Fruit fly (Drosophila melanogaster): Measurements from ENCODE around the gene CG15040.

Gene CG15040

DNA sequence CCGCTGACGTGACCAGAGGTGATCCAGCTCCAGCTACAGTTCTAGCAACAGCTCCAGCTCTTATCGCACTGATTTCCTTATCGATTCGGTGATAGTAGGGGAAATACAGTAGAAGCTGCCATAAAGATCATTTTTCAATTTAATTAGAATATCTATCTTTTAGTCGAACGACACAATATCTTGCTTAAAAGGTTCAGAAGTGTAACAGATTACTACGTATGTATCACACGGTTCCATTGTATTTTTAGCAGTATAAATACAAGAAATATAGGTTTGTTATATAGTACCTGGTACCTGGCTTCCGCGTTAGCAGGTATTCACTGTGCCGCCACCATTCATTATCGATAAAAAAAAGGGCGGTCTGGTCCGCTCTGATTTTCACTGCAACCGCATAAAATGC lies 27.5 kb upstream of the CG15040 start (continued):
- TF ChIP-seq Blimp-1 (GFP tag; optimal IDR thresholded peaks at IDR 0.05) (peak; percentile 29), CG32006 (GFP tag; optimal IDR thresholded peaks at IDR 0.05) (peak; percentile 71), CG8319 (GFP tag; optimal IDR thresholded peaks at IDR 0.05) (peak; percentile 66), Sox102F (GFP tag; optimal IDR thresholded peaks at IDR 0.05) (peak; percentile 76), Met (GFP tag; optimal IDR thresholded peaks at IDR 0.05) (peak; percentile 83), spab (GFP tag; optimal IDR thresholded peaks at IDR 0.05) (peak; percentile 46), CG8119 (GFP tag; IDR thresholded peaks at IDR 0.05) (peak; percentile 67), dsx (GFP tag; optimal IDR thresholded peaks at IDR 0.05; ENCODE audit: poor library complexity, severe bottlenecking) (no peak), Sox15 (GFP tag; optimal IDR thresholded peaks at IDR 0.05) (peak; percentile 71), Eip75B (GFP tag; optimal IDR thresholded peaks at IDR 0.05) (peak; percentile 78), fd59A (GFP tag; optimal IDR thresholded peaks at IDR 0.05) (peak; percentile 60), CG15336 (GFP tag; IDR thresholded peaks at IDR 0.05) (peak; percentile 60), eg (GFP tag; IDR thresholded peaks at IDR 0.05) (peak; percentile 58; the same call in 2 of the 3 replicates), Ets96B (tag; optimal IDR thresholded peaks at IDR 0.05) (peak; percentile 67), pdm3 (GFP tag; optimal IDR thresholded peaks at IDR 0.05) (peak; percentile 85), CG11294 (GFP tag; IDR thresholded peaks at IDR 0.05) (peak; percentile 43; the same call in 1 of the 2 replicates), CG6276 (GFP tag; optimal IDR thresholded peaks at IDR 0.05) (peak; percentile 67), CG6792 (GFP tag; optimal IDR thresholded peaks at IDR 0.05) (peak; percentile 80), CG31627 (GFP tag; optimal IDR thresholded peaks at IDR 0.05) (peak; percentile 84), CG11762 (GFP tag; optimal IDR thresholded peaks at IDR 0.05; ENCODE audit: insufficient read depth) (peak; percentile 60), topi (GFP tag; optimal IDR thresholded peaks at IDR 0.05) (peak; percentile 82), svp (GFP tag) (peak; percentile 71), Smox (GFP tag; optimal IDR thresholded peaks at IDR 0.05) (peak; percentile 73), CG9139 (GFP tag; optimal IDR thresholded peaks at IDR 0.05) (peak; percentile 50), fd85E (GFP tag; optimal IDR thresholded peaks at IDR 0.05) (peak; percentile 23), cyc (GFP tag; optimal IDR thresholded peaks at IDR 0.05) (peak; percentile 80), Hr38 (GFP tag; optimal IDR thresholded peaks at IDR 0.05) (no peak), acj6 (GFP tag; optimal IDR thresholded peaks at IDR 0.05) (peak; percentile 83)

DNA sequence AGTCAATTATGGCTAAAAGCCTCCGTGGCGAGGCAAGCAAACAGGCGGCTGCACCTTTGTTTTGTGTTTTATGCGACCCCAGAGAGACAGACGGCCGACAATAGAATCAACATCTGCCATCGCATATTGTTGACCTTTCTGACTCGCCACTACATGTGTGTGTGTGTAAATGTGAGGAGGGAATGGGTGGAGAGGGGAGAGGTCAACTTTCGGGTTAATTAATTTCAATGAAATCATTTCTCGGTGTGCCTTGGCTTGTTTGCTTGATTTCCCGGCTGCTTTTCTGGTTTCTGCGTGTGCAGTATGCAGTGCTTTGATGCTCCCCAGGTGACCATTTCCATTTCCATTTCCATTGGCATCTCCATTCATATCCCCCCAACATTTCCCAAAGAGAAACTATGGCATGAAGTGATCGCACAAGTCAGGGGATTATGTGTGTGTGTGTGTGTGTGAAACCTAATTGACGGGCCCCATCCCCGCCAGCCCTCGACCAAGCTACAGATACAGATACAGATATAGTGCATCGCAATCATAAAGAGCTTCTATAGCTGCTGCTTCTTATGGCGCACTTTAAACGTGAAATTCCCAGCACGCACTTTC lies 25.8 kb upstream of the CG15040 start:
- no peak for TF ChIP-seq CG4318 (GFP tag; optimal IDR thresholded peaks at IDR 0.05)
- TF ChIP-seq CG32006 (GFP tag; optimal IDR thresholded peaks at IDR 0.05) = no peak
- no peak for TF ChIP-seq CG6792 (GFP tag; optimal IDR thresholded peaks at IDR 0.05)
- no peak for TF ChIP-seq Gug (GFP tag; IDR thresholded peaks at IDR 0.05)
- TF ChIP-seq vri (GFP tag; optimal IDR thresholded peaks at IDR 0.05) = no peak
- no peak for TF ChIP-seq spab (GFP tag; optimal IDR thresholded peaks at IDR 0.05)
- TF ChIP-seq CG10631 (GFP tag; optimal IDR thresholded peaks at IDR 0.05) = no peak
- TF ChIP-seq topi (GFP tag; optimal IDR thresholded peaks at IDR 0.05) = no peak
- TF ChIP-seq cyc (GFP tag; optimal IDR thresholded peaks at IDR 0.05) = no peak
- no peak for TF ChIP-seq achi (GFP tag; optimal IDR thresholded peaks at IDR 0.05)
- no peak for TF ChIP-seq esn (GFP tag; optimal IDR thresholded peaks at IDR 0.05)
- no peak for TF ChIP-seq CG10669 (GFP tag; optimal IDR thresholded peaks at IDR 0.05)
- no peak for TF ChIP-seq salr (GFP tag; optimal IDR thresholded peaks at IDR 0.05)
- peak; percentile 3 for TF ChIP-seq CG6276 (GFP tag; optimal IDR thresholded peaks at IDR 0.05)
- TF ChIP-seq ss (GFP tag; optimal IDR thresholded peaks at IDR 0.05) = peak in 1 of 2 experiments; percentile 24
- no peak for TF ChIP-seq Sox102F (GFP tag; optimal IDR thresholded peaks at IDR 0.05)
- TF ChIP-seq Eip78C (GFP tag) = peak; percentile 37
- peak; percentile 27 for TF ChIP-seq fkh (GFP tag; optimal IDR thresholded peaks at IDR 0.05)
- peak; percentile 20 for TF ChIP-seq svp (GFP tag)
- no peak for TF ChIP-seq CG9139 (GFP tag; optimal IDR thresholded peaks at IDR 0.05)
- no peak for TF ChIP-seq CG3919 (GFP tag; optimal IDR thresholded peaks at IDR 0.05)
- no peak for TF ChIP-seq CG11294 (GFP tag; IDR thresholded peaks at IDR 0.05)
- no peak for TF ChIP-seq eg (GFP tag; IDR thresholded peaks at IDR 0.05)

Data from whole organism, prepupa.